Fruit fly (Drosophila melanogaster): ENCODE data around the gene PIG-B.

- no peak for TF ChIP-seq CG11902 (GFP tag; optimal IDR thresholded peaks at IDR 0.05)
- no peak for TF ChIP-seq Blimp-1 (GFP tag; optimal IDR thresholded peaks at IDR 0.05)
- no peak for TF ChIP-seq achi (GFP tag; optimal IDR thresholded peaks at IDR 0.05)
Observed at dm6 chr3L:3818566-3819325, 7.7 kb downstream of the PIG-B start, which contains the start of gene enc.
